Worm (Caenorhabditis elegans) whole organism, young adult: ENCODE measurements around the gene grl-2.

Experiments
- F10E7.11 ChIP-seq: sonication (generic microtip); optimal IDR thresholded peaks from 2 replicates; lab custom pipeline; 2017; ENCODE audit warnings: mild to moderate bottlenecking, missing genetic modification characterization, moderate library complexity, missing compliant biosample characterization
- F23B12.7 ChIP-seq: sonication (generic microtip); optimal IDR thresholded peaks from 2 replicates; lab custom pipeline; 2017; ENCODE audit warnings: missing genetic modification characterization, mild to moderate bottlenecking, missing compliant biosample characterization, antibody characterized with exemption, moderate library complexity; ENCODE audit not compliant: insufficient read depth
- F37B4.10 ChIP-seq: fragments of 200-800 bp; sonication (Bioruptor generic); IDR thresholded peaks from 2 replicates; pipeline ENCODE4 v1.3.6; 2022; ENCODE audit warnings: missing genetic modification characterization, missing compliant biosample characterization
- ama-1 ChIP-seq, 3 experiments: fragments of 150-350 bp in 1 of 3; sonication (generic microtip) in 2 of 3; optimal IDR thresholded peaks; 2 replicates each; lab custom pipeline; 2014 to 2018; ENCODE audit warnings: missing biosample characterization in 2 of 3, missing genetic modification characterization in 2 of 3, missing genetic modification reagents in 2 of 3
- ekl-4 ChIP-seq: fragments of 200-800 bp; sonication (Bioruptor generic); IDR thresholded peaks from 2 replicates; pipeline ENCODE4 v1.3.6; 2022; ENCODE audit warnings: missing genetic modification reagents, missing genetic modification characterization, missing compliant biosample characterization
- hrde-1 ChIP-seq: sonication (generic microtip); optimal IDR thresholded peaks from 2 replicates; lab custom pipeline; 2016; ENCODE audit warnings: missing genetic modification characterization, mild to moderate bottlenecking, missing compliant biosample characterization, moderate library complexity, missing genotype, missing genetic modification reagents, borderline replicate concordance
- lsl-1 ChIP-seq: fragments of 200-800 bp; sonication (Bioruptor generic); optimal IDR thresholded peaks from 2 replicates; lab custom pipeline; 2018; ENCODE audit warnings: mild to moderate bottlenecking, missing genetic modification characterization, moderate library complexity, missing compliant biosample characterization
- nfya-1 ChIP-seq: sonication (generic microtip); optimal IDR thresholded peaks from 2 replicates; lab custom pipeline; 2017; ENCODE audit warnings: antibody characterized with exemption, missing compliant biosample characterization, missing genetic modification characterization, borderline replicate concordance; ENCODE audit not compliant: insufficient read depth
- nhr-27 ChIP-seq: fragments of 200-800 bp; sonication (Bioruptor generic); optimal IDR thresholded peaks from 2 replicates; lab custom pipeline; 2018; ENCODE audit warnings: mild to moderate bottlenecking, missing genetic modification characterization, moderate library complexity, missing compliant biosample characterization
- snpc-3.4 ChIP-seq: sonication (generic microtip); optimal IDR thresholded peaks from 2 replicates; lab custom pipeline; 2017; ENCODE audit warnings: missing genetic modification characterization, mild to moderate bottlenecking, missing compliant biosample characterization, antibody characterized with exemption, moderate library complexity, missing genotype, missing genetic modification reagents
- snpc-4 ChIP-seq, 5 experiments: fragments of 150-350 bp in 1 of 5; sonication (generic microtip) in 4 of 5; optimal IDR thresholded peaks; 2 replicates each; lab custom pipeline; 2014 to 2018; ENCODE audit warnings: missing genetic modification characterization in 5 of 5, missing biosample characterization in 3 of 5, antibody characterized with exemption in 2 of 5, mild to moderate bottlenecking in 2 of 5, missing compliant biosample characterization in 2 of 5, missing genotype in 2 of 5, moderate library complexity in 2 of 5, missing genetic modification reagents in 1 of 5
- tbp1 ChIP-seq: fragments of 200-800 bp; sonication (Bioruptor generic); optimal IDR thresholded peaks from 2 replicates; lab custom pipeline; 2018; ENCODE audit warnings: mild to moderate bottlenecking, missing genetic modification characterization, missing compliant biosample characterization
- zim-3 ChIP-seq: sonication (generic microtip); optimal IDR thresholded peaks from 2 replicates; lab custom pipeline; 2017; ENCODE audit warnings: mild to moderate bottlenecking, missing genetic modification characterization, moderate library complexity, missing compliant biosample characterization

DNA sequence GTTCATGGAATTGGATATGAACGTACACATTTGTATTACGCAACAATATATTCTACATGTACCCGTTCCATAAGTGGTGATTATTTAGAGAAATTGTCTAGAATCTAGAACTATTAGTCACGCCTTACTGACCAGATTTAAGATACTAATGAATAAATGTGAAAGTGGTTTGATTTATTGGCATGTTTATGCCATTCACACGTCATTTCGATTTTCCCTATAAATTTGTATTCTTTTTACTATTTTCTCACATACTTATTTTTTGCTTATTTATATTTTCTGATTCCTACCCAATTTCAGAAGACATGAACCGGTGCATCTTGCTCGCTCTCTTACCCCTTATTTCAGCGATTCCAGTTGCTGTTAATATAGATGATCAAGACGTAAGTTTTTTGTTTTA, 43.4 kb downstream of the grl-2 start, which contains the start of gene F15B9.8:
- no peak for TF ChIP-seq snpc-3.4 (tag; lab: Kevin White, UChicago)
- TF ChIP-seq F10E7.11 (tag; lab: Kevin White, UChicago) = no peak
- TF ChIP-seq snpc-4 (GFP tag; optimal IDR thresholded peaks at IDR 0.05; lab: Kevin White, UChicago) = no peak
- no peak for TF ChIP-seq snpc-4 (tag; optimal IDR thresholded peaks at IDR 0.05; lab: Kevin White, UChicago)
- TF ChIP-seq lsl-1 (GFP tag; lab: Kevin White, UChicago) = no peak
- no peak for TF ChIP-seq ekl-4 (GFP tag; lab: Robert Waterston, UW)
- TF ChIP-seq zim-3 (tag; lab: Kevin White, UChicago) = no peak
- TF ChIP-seq F37B4.10 = no peak
- no peak for TF ChIP-seq nhr-27
- TF ChIP-seq F23B12.7 (tag; lab: Kevin White, UChicago) = no peak
- TF ChIP-seq ama-1 (optimal IDR thresholded peaks at IDR 0.05; lab: Kevin White, UChicago) = no peak
- TF ChIP-seq ama-1 (GFP tag; optimal IDR thresholded peaks at IDR 0.05; lab: Kevin White, UChicago) = no peak
- TF ChIP-seq tbp1 (GFP tag; lab: Kevin White, UChicago) = no peak
- TF ChIP-seq nfya-1 (tag; lab: Kevin White, UChicago) = no peak
- TF ChIP-seq hrde-1 (tag; lab: Kevin White, UChicago) = no peak
